Worm (Caenorhabditis elegans) whole organism, late embryonic: ENCODE measurements around the gene ZK105.3.

Experiments
- ceh-22 ChIP-seq: sonication (generic microtip); optimal IDR thresholded peaks from 2 replicates; lab custom pipeline; 2017; ENCODE audit warnings: missing biosample characterization, missing genetic modification characterization
- hlh-15 ChIP-seq: sonication (generic microtip); optimal IDR thresholded peaks from 2 replicates; lab custom pipeline; 2016; ENCODE audit warnings: missing genetic modification characterization, missing compliant biosample characterization

DNA sequence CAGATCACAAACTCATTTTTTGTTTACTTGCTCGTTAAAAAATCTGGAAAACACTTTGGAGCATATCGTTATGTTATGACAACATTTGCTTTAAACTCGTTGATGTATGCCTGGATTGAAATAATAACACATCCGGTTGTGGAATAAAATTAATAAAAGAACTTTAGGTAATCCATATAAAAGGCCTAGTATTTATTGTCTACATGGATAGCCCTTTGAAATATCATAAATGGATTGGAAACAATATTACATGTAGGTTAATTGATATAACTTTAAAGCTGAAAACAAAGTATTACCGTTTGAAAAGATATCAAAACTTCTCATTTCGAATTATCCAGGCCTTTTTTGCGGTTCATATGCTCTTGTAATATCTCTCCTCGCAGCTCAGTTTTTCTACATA, 6.3 kb upstream of the ZK105.3 start:
- TF ChIP-seq hlh-15 (no peak), ceh-22 (tag; lab: Kevin White, UChicago) (no peak)
